Fruit fly (Drosophila melanogaster): ENCODE data around the gene Miro.

Miro gene

dm6 chr3R:24068830-24069229 lies 30.2 kb upstream of the Miro start (continued):
- TF ChIP-seq CG9817 (tag; optimal IDR thresholded peaks at IDR 0.05) = no peak
- TF ChIP-seq D19A (tag; optimal IDR thresholded peaks at IDR 0.05) = no peak
- TF ChIP-seq Fer2 (tag; optimal IDR thresholded peaks at IDR 0.05) = no peak
- no peak for TF ChIP-seq ase (GFP tag; IDR thresholded peaks at IDR 0.05)
- TF ChIP-seq ken (GFP tag; IDR thresholded peaks at IDR 0.05) = no peak
- TF ChIP-seq CG12769 (tag; optimal IDR thresholded peaks at IDR 0.05) = peak; percentile 22
- TF ChIP-seq HLH3B (GFP tag; IDR thresholded peaks at IDR 0.05) = no peak
- no peak for TF ChIP-seq Hr39 (optimal IDR thresholded peaks at IDR 0.05)
- TF ChIP-seq Meics (GFP tag; optimal IDR thresholded peaks at IDR 0.05) = no peak
- TF ChIP-seq CG18764 (GFP tag; optimal IDR thresholded peaks at IDR 0.05) = no peak
- TF ChIP-seq Usf (GFP tag; optimal IDR thresholded peaks at IDR 0.05) = no peak
- TF ChIP-seq ham (GFP tag; IDR thresholded peaks at IDR 0.05) = no peak
- peak; percentile 12 for TF ChIP-seq fd3F (GFP tag; optimal IDR thresholded peaks at IDR 0.05)
- no peak for TF ChIP-seq CG13296 (GFP tag; optimal IDR thresholded peaks at IDR 0.05)
- peak; percentile 49 for TF ChIP-seq grau (tag; optimal IDR thresholded peaks at IDR 0.05)
- TF ChIP-seq CG4282 (GFP tag; optimal IDR thresholded peaks at IDR 0.05) = no peak
- no peak for TF ChIP-seq Dfd (GFP tag; optimal IDR thresholded peaks at IDR 0.05)
- no peak for TF ChIP-seq CG17568 (GFP tag; optimal IDR thresholded peaks at IDR 0.05)
- no peak for TF ChIP-seq dati (GFP tag; IDR thresholded peaks at IDR 0.05)
- no peak for TF ChIP-seq Hey (tag; optimal IDR thresholded peaks at IDR 0.05)
- TF ChIP-seq CG6689 (GFP tag; IDR thresholded peaks at IDR 0.05) = no peak
- TF ChIP-seq CG11695 (GFP tag; IDR thresholded peaks at IDR 0.05) = 0 out of 3 replicates have a peak, but pooled peaks have one; percentile 18
- no peak for TF ChIP-seq CG7786 (GFP tag; optimal IDR thresholded peaks at IDR 0.05)
- no peak for TF ChIP-seq pum (GFP tag; optimal IDR thresholded peaks at IDR 0.05)
- TF ChIP-seq trem (tag; optimal IDR thresholded peaks at IDR 0.05) = no peak
- no peak for TF ChIP-seq twi (tag; optimal IDR thresholded peaks at IDR 0.05)
- no peak for TF ChIP-seq NC2α (GFP tag; optimal IDR thresholded peaks at IDR 0.05)
- TF ChIP-seq seq (GFP tag; IDR thresholded peaks at IDR 0.05) = no peak; the same call in none of the 2 replicates
- peak; percentile 23 for TF ChIP-seq CG10209 (GFP tag; optimal IDR thresholded peaks at IDR 0.05)
- no peak for TF ChIP-seq CG1792 (GFP tag; optimal IDR thresholded peaks at IDR 0.05)
- peak; percentile 50; the same call in 1 of the 2 replicates for TF ChIP-seq Ada2b (GFP tag; IDR thresholded peaks at IDR 0.05)
- peak; percentile 6 for TF ChIP-seq pho (GFP tag; optimal IDR thresholded peaks at IDR 0.05)
- no peak for TF ChIP-seq NFAT (GFP tag; IDR thresholded peaks at IDR 0.05)
- TF ChIP-seq crol (GFP tag; IDR thresholded peaks at IDR 0.05) = no peak
- no peak for TF ChIP-seq tin (GFP tag; optimal IDR thresholded peaks at IDR 0.05)
- no peak for TF ChIP-seq Atf3 (GFP tag; optimal IDR thresholded peaks at IDR 0.05)
- no peak for TF ChIP-seq sim (GFP tag; IDR thresholded peaks at IDR 0.05)
- no peak for TF ChIP-seq CG18476 (GFP tag; optimal IDR thresholded peaks at IDR 0.05)
- TF ChIP-seq Eip74EF (GFP tag; optimal IDR thresholded peaks at IDR 0.05) = no peak
- no peak for TF ChIP-seq scrt (GFP tag; optimal IDR thresholded peaks at IDR 0.05)
- no peak for TF ChIP-seq CG10654 (GFP tag; optimal IDR thresholded peaks at IDR 0.05)
- TF ChIP-seq ttk (GFP tag; IDR thresholded peaks at IDR 0.05) = no peak
- no peak for TF ChIP-seq CG17361 (GFP tag; IDR thresholded peaks at IDR 0.05)
- no peak for TF ChIP-seq CG16813 (GFP tag; IDR thresholded peaks at IDR 0.05; ENCODE audit: partially characterized antibody)
- no peak for TF ChIP-seq CG1832 (GFP tag; optimal IDR thresholded peaks at IDR 0.05)
- TF ChIP-seq CG2712 (tag; optimal IDR thresholded peaks at IDR 0.05) = peak; percentile 11
- no peak for TF ChIP-seq Doc2 (GFP tag; IDR thresholded peaks at IDR 0.05)
- no peak for TF ChIP-seq shn (GFP tag; optimal IDR thresholded peaks at IDR 0.05)
- TF ChIP-seq CG30020 (tag; optimal IDR thresholded peaks at IDR 0.05) = no peak
- TF ChIP-seq tna (GFP tag; IDR thresholded peaks at IDR 0.05; ENCODE audit: partially characterized antibody) = no peak
- TF ChIP-seq dm (GFP tag; optimal IDR thresholded peaks at IDR 0.05) = no peak
- no peak for TF ChIP-seq CG15269 (tag; optimal IDR thresholded peaks at IDR 0.05)
- no peak for TF ChIP-seq CG11560 (tag; IDR thresholded peaks at IDR 0.05)

All from whole organism, embryonic.